Fruit fly (Drosophila melanogaster): ENCODE measurements around the gene Gnpat.

Gnpat gene

dm6 chr3R:25461666-25462065, 29.1 kb downstream of the Gnpat start:
- TF ChIP-seq br (GFP tag; optimal IDR thresholded peaks at IDR 0.05), result peak; percentile 56
- peak; percentile 27 for TF ChIP-seq psq (GFP tag; optimal IDR thresholded peaks at IDR 0.05)
- no peak for TF ChIP-seq dsf (GFP tag; optimal IDR thresholded peaks at IDR 0.05; ENCODE audit: borderline replicate concordance)
- peak; percentile 52 for TF ChIP-seq OdsH (GFP tag; optimal IDR thresholded peaks at IDR 0.05)
- TF ChIP-seq fru (GFP tag; optimal IDR thresholded peaks at IDR 0.05), result peak; percentile 22
- TF ChIP-seq ey (GFP tag; optimal IDR thresholded peaks at IDR 0.05), result peak; percentile 52
- TF ChIP-seq GATAd (GFP tag; optimal IDR thresholded peaks at IDR 0.05), result no peak
- TF ChIP-seq HLH106 (tag; optimal IDR thresholded peaks at IDR 0.05), result peak; percentile 38
- no peak for TF ChIP-seq Vsx2 (GFP tag; optimal IDR thresholded peaks at IDR 0.05; ENCODE audit: partially characterized antibody)
- peak; percentile 11 for TF ChIP-seq woc (GFP tag; optimal IDR thresholded peaks at IDR 0.05)
- peak; percentile 59 for TF ChIP-seq rgr (GFP tag; optimal IDR thresholded peaks at IDR 0.05)
- no peak for TF ChIP-seq Hnf4 (GFP tag; optimal IDR thresholded peaks at IDR 0.05)
- TF ChIP-seq tai (GFP tag; optimal IDR thresholded peaks at IDR 0.05), result no peak
- TF ChIP-seq dmrt93B (GFP tag; optimal IDR thresholded peaks at IDR 0.05), result peak; percentile 3
- peak in 1 of 2 experiments; percentile 41 for TF ChIP-seq foxo (GFP tag; optimal IDR thresholded peaks at IDR 0.05)
- TF ChIP-seq Sp1 (GFP tag; optimal IDR thresholded peaks at IDR 0.05), result peak; percentile 45
- peak; percentile 41 for TF ChIP-seq h (GFP tag; optimal IDR thresholded peaks at IDR 0.05)

DNA sequence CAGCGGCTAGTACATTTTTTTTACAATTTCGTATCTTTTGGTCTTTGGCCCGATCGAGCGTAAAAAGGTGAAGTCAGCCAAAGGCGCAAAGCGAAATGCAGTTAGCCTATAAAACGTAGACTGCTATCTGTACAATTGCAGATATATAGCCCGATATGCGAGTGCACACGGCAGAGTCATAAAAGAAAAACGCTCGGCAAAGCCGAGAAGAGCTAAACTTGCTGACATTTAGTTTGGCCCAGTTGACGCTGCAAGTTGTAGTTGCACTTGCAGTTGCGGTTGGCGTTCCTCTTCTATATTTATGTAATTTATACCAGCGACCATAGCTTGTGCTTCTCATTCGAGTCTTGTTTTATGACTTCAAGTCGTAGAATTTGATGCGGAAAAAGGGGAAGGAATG, 30.1 kb downstream of the Gnpat start:
- TF ChIP-seq foxo (GFP tag; optimal IDR thresholded peaks at IDR 0.05) (no peak), br (GFP tag; optimal IDR thresholded peaks at IDR 0.05) (no peak), Hr78 (GFP tag; optimal IDR thresholded peaks at IDR 0.05) (no peak), GATAd (GFP tag; optimal IDR thresholded peaks at IDR 0.05) (no peak), Rel (GFP tag; optimal IDR thresholded peaks at IDR 0.05) (no peak), Rel (tag; optimal IDR thresholded peaks at IDR 0.05) (no peak), CG9705 (GFP tag; optimal IDR thresholded peaks at IDR 0.05) (no peak), psq (GFP tag; optimal IDR thresholded peaks at IDR 0.05) (no peak), OdsH (GFP tag; optimal IDR thresholded peaks at IDR 0.05) (no peak), pan (optimal IDR thresholded peaks at IDR 0.05) (no peak), Dfd (GFP tag; optimal IDR thresholded peaks at IDR 0.05) (no peak), sage (GFP tag; optimal IDR thresholded peaks at IDR 0.05) (no peak), usp (GFP tag; optimal IDR thresholded peaks at IDR 0.05) (no peak), Vsx2 (GFP tag; optimal IDR thresholded peaks at IDR 0.05; ENCODE audit: partially characterized antibody) (no peak), dl (GFP tag; optimal IDR thresholded peaks at IDR 0.05; ENCODE audit: insufficient read depth in 1 of 2, partially characterized antibody in 2 of 2) (no peak), Mio (GFP tag; optimal IDR thresholded peaks at IDR 0.05) (no peak)

DNA sequence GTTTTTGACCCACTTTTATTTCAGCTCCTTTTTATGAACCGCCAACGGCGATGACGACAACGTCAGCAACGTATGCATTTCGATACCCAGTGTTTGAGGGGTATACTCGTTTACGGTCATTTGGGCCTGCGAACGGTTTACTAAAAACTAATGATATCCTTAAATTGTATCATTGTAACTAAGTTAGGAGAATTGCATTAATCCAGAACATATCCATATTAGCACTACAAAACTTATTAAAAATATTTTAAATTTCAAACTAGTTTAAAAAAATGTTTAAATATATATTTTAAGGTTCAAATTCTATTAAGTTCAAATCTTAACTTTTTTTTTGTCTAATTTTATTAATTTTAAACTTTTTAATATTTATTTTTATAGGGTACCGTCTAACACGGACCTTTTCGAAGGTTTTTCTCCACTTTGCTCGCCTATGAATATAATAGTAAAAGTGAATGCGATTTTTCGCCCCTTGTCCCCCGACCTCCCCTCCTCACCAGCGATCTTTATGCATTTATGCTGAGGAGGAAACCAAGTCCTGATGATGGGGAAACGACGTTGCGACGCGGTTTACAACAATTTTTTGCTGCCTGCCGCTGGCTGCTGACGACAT, 31.4 kb downstream of the Gnpat start:
- TF ChIP-seq rgr (GFP tag; optimal IDR thresholded peaks at IDR 0.05), result peak; percentile 14
- TF ChIP-seq GATAd (GFP tag; optimal IDR thresholded peaks at IDR 0.05), result no peak
- TF ChIP-seq OdsH (GFP tag; optimal IDR thresholded peaks at IDR 0.05), result peak; percentile 15
- peak; percentile 25 for TF ChIP-seq h (GFP tag; optimal IDR thresholded peaks at IDR 0.05)

- no peak for TF ChIP-seq Rel (GFP tag; optimal IDR thresholded peaks at IDR 0.05)
- peak; percentile 2 for TF ChIP-seq Rel (tag; optimal IDR thresholded peaks at IDR 0.05)
- no peak for TF ChIP-seq sage (GFP tag; optimal IDR thresholded peaks at IDR 0.05)
Observed at dm6 chr3R:25457097-25457496, 33.6 kb downstream of the Gnpat start.

- no peak for TF ChIP-seq dmrt93B (GFP tag; optimal IDR thresholded peaks at IDR 0.05)
- TF ChIP-seq Mio (GFP tag; optimal IDR thresholded peaks at IDR 0.05), result no peak
- TF ChIP-seq CG32264 (GFP tag; optimal IDR thresholded peaks at IDR 0.05), result no peak
- TF ChIP-seq h (GFP tag; optimal IDR thresholded peaks at IDR 0.05), result peak; percentile 12
- TF ChIP-seq OdsH (GFP tag; optimal IDR thresholded peaks at IDR 0.05), result peak; percentile 30
- TF ChIP-seq lola (GFP tag; optimal IDR thresholded peaks at IDR 0.05), result no peak
- TF ChIP-seq Vsx2 (GFP tag; optimal IDR thresholded peaks at IDR 0.05; ENCODE audit: partially characterized antibody), result no peak
- no peak for TF ChIP-seq jim (GFP tag; optimal IDR thresholded peaks at IDR 0.05)
- TF ChIP-seq N (GFP tag; optimal IDR thresholded peaks at IDR 0.05), result no peak
- no peak for TF ChIP-seq dsf (GFP tag; optimal IDR thresholded peaks at IDR 0.05; ENCODE audit: borderline replicate concordance)
- no peak for TF ChIP-seq Abd-B (GFP tag; optimal IDR thresholded peaks at IDR 0.05)
- peak; percentile 4 for TF ChIP-seq rgr (GFP tag; optimal IDR thresholded peaks at IDR 0.05)
- no peak for TF ChIP-seq brk (GFP tag; optimal IDR thresholded peaks at IDR 0.05)
- TF ChIP-seq sv (GFP tag; optimal IDR thresholded peaks at IDR 0.05), result no peak
- no peak for TF ChIP-seq Hr78 (GFP tag; optimal IDR thresholded peaks at IDR 0.05)
- no peak for TF ChIP-seq dl (GFP tag; optimal IDR thresholded peaks at IDR 0.05; ENCODE audit: insufficient read depth in 1 of 2, partially characterized antibody in 2 of 2)
- TF ChIP-seq Dfd (GFP tag; optimal IDR thresholded peaks at IDR 0.05), result no peak
- TF ChIP-seq HLH106 (tag; optimal IDR thresholded peaks at IDR 0.05), result no peak
- TF ChIP-seq Hnf4 (GFP tag; optimal IDR thresholded peaks at IDR 0.05), result no peak
- no peak for TF ChIP-seq CrebA (GFP tag; optimal IDR thresholded peaks at IDR 0.05; ENCODE audit: borderline replicate concordance)
- TF ChIP-seq Hr83 (GFP tag; optimal IDR thresholded peaks at IDR 0.05; ENCODE audit: poor library complexity, severe bottlenecking), result no peak
- TF ChIP-seq Jra (GFP tag; optimal IDR thresholded peaks at IDR 0.05), result no peak
- TF ChIP-seq psq (GFP tag; optimal IDR thresholded peaks at IDR 0.05), result peak; percentile 23
- peak; percentile 47 for TF ChIP-seq tai (GFP tag; optimal IDR thresholded peaks at IDR 0.05)
- no peak for TF ChIP-seq Myc (optimal IDR thresholded peaks at IDR 0.05)
- TF ChIP-seq pan (optimal IDR thresholded peaks at IDR 0.05), result no peak
- no peak for TF ChIP-seq Dif (GFP tag; optimal IDR thresholded peaks at IDR 0.05; ENCODE audit: partially characterized antibody)
Observed at dm6 chr3R:25453150-25453680, 37.5 kb downstream of the Gnpat start.

Measured in whole organism, wandering third instar larva.